Fruit fly (Drosophila melanogaster) whole organism, adult: ENCODE data around the gene CG8915.

Experiments
- CG11617 ChIP-seq: fragments of 200-800 bp; sonication (Bioruptor generic); optimal IDR thresholded peaks from 2 replicates; lab custom pipeline; 2017; ENCODE audit warnings: mild to moderate bottlenecking, missing biosample characterization, missing genetic modification reagents, missing genetic modification characterization
- CG12768 ChIP-seq: fragments of 200-800 bp; sonication (Bioruptor generic); optimal IDR thresholded peaks from 2 replicates; lab custom pipeline; 2017; ENCODE audit warnings: missing biosample characterization, missing genetic modification characterization, mild to moderate bottlenecking, moderate library complexity, missing genetic modification reagents
- CG14711 ChIP-seq: fragments of 200-800 bp; sonication (Bioruptor generic); optimal IDR thresholded peaks from 2 replicates; lab custom pipeline; 2018; ENCODE audit warnings: missing biosample characterization, mild to moderate bottlenecking, missing genetic modification characterization, moderate library complexity
- CG1620 ChIP-seq: fragments of 200-800 bp; sonication (Bioruptor generic); optimal IDR thresholded peaks from 2 replicates; lab custom pipeline; 2016; ENCODE audit warnings: missing biosample characterization, missing genetic modification characterization
- CG33017 ChIP-seq: fragments of 200-800 bp; sonication (Bioruptor generic); optimal IDR thresholded peaks from 2 replicates; lab custom pipeline; 2018; ENCODE audit warnings: missing biosample characterization, mild to moderate bottlenecking, missing genetic modification characterization, moderate library complexity
- CG5204 ChIP-seq: fragments of 200-800 bp; sonication (Bioruptor generic); optimal IDR thresholded peaks from 2 replicates; lab custom pipeline; 2016; ENCODE audit warnings: missing biosample characterization, missing genetic modification characterization
- CG7045 ChIP-seq: fragments of 200-800 bp; sonication (Bioruptor generic); optimal IDR thresholded peaks from 2 replicates; lab custom pipeline; 2017; ENCODE audit warnings: missing biosample characterization, mild to moderate bottlenecking, missing genetic modification characterization
- CG7101 ChIP-seq: fragments of 200-800 bp; sonication (Bioruptor generic); optimal IDR thresholded peaks from 2 replicates; lab custom pipeline; 2018; ENCODE audit warnings: missing biosample characterization, mild to moderate bottlenecking, missing genetic modification characterization, moderate library complexity
- Clk ChIP-seq: fragments of 200-800 bp; sonication (Bioruptor generic); optimal IDR thresholded peaks from 2 replicates; lab custom pipeline; 2017; ENCODE audit warnings: missing biosample characterization, missing genetic modification characterization
- Crg-1 ChIP-seq: fragments of 200-800 bp; sonication (Bioruptor generic); optimal IDR thresholded peaks from 2 replicates; lab custom pipeline; 2016; ENCODE audit warnings: missing biosample characterization, missing genetic modification characterization
- Hr96 ChIP-seq: fragments of 200-800 bp; sonication (Bioruptor generic); optimal IDR thresholded peaks from 2 replicates; lab custom pipeline; 2016; ENCODE audit warnings: missing biosample characterization, missing genetic modification characterization
- Mnt ChIP-seq: fragments of 200-800 bp; sonication (Bioruptor generic); optimal IDR thresholded peaks from 2 replicates; lab custom pipeline; 2016; ENCODE audit warnings: missing biosample characterization, mild to moderate bottlenecking, missing genetic modification characterization
- bab1 ChIP-seq: fragments of 200-800 bp; sonication (Bioruptor generic); optimal IDR thresholded peaks from 3 replicates; lab custom pipeline; 2019; ENCODE audit warnings: missing biosample characterization, mild to moderate bottlenecking, missing genetic modification characterization, moderate library complexity
- cic ChIP-seq: fragments of 200-800 bp; sonication (Bioruptor generic); optimal IDR thresholded peaks from 2 replicates; lab custom pipeline; 2017; ENCODE audit warnings: missing biosample characterization, mild to moderate bottlenecking, missing genetic modification characterization, moderate library complexity
- cnc ChIP-seq, 2 experiments: fragments of >200 bp; optimal IDR thresholded peaks; 2 replicates each; lab custom pipeline; 2017
- kay ChIP-seq: fragments of 200-800 bp; sonication (Bioruptor generic); peaks from one replicate; lab custom pipeline; 2016; ENCODE audit warnings: missing biosample characterization, missing genetic modification characterization, borderline replicate concordance
- ovo ChIP-seq: fragments of 200-800 bp; sonication (Bioruptor generic); optimal IDR thresholded peaks from 2 replicates; lab custom pipeline; 2016; ENCODE audit warnings: missing biosample characterization, missing genetic modification characterization
- pad ChIP-seq: fragments of 200-800 bp; sonication (Bioruptor generic); optimal IDR thresholded peaks from 3 replicates; lab custom pipeline; 2017; ENCODE audit warnings: missing biosample characterization, missing genetic modification characterization, mild to moderate bottlenecking, moderate library complexity, missing genetic modification reagents
- tj ChIP-seq: fragments of 200-800 bp; sonication (Bioruptor generic); optimal IDR thresholded peaks from 3 replicates; lab custom pipeline; 2017; ENCODE audit warnings: missing biosample characterization, mild to moderate bottlenecking, missing genetic modification characterization, moderate library complexity
- toe ChIP-seq: fragments of 200-800 bp; sonication (Bioruptor generic); optimal IDR thresholded peaks from 2 replicates; lab custom pipeline; 2016; ENCODE audit warnings: missing biosample characterization, missing genetic modification characterization

Gene CG8915

dm6 chrX:17221142-17221541, 23.7 kb downstream of the CG8915 start, which contains the start of gene CG5172:
CG5172 (plus strand) TSS chrX:17221442.
- TF ChIP-seq CG7045 (GFP tag; lab: Kevin White, UChicago) (no peak), cic (GFP tag; lab: Kevin White, UChicago) (no peak), Hr96 (no peak), ovo (GFP tag; lab: Kevin White, UChicago) (no peak), CG14711 (no peak), Crg-1 (GFP tag; lab: Kevin White, UChicago) (no peak), CG11617 (GFP tag; lab: Kevin White, UChicago) (no peak), CG1620 (GFP tag; lab: Kevin White, UChicago) (no peak)

- TF ChIP-seq pad (GFP tag; lab: Kevin White, UChicago), result no peak
- no peak for TF ChIP-seq cnc (optimal IDR thresholded peaks at IDR 0.05; lab: Kevin White, UChicago)
- no peak for TF ChIP-seq ovo (GFP tag; lab: Kevin White, UChicago)
- TF ChIP-seq CG7101 (tag; lab: Kevin White, UChicago), result no peak
- no peak for TF ChIP-seq CG33017 (tag; lab: Kevin White, UChicago)
- TF ChIP-seq kay, result no peak
- no peak for TF ChIP-seq Hr96
- TF ChIP-seq Crg-1 (GFP tag; lab: Kevin White, UChicago), result no peak
- no peak for TF ChIP-seq CG11617 (GFP tag; lab: Kevin White, UChicago)
- TF ChIP-seq Clk (GFP tag; lab: Kevin White, UChicago), result no peak
Measured at dm6 chrX:17218232-17218951, 26.4 kb downstream of the CG8915 start, which contains the start of gene CG12998. CG12998 (plus strand) TSS chrX:17218667.

- TF ChIP-seq CG33017 (tag; lab: Kevin White, UChicago) (no peak), tj (GFP tag; lab: Kevin White, UChicago) (no peak), cnc (optimal IDR thresholded peaks at IDR 0.05; lab: Kevin White, UChicago) (no peak), Mnt (GFP tag; lab: Kevin White, UChicago) (no peak), kay (no peak), CG12768 (GFP tag; lab: Kevin White, UChicago) (no peak), toe (no peak), CG5204 (GFP tag; lab: Kevin White, UChicago) (no peak), CG11617 (GFP tag; lab: Kevin White, UChicago) (no peak)
Measured at dm6 chrX:17215004-17215403, 29.8 kb downstream of the CG8915 start, which contains the start of gene CG5162. CG5162 (plus strand) TSS chrX:17215304.

- no peak for TF ChIP-seq CG14711
- no peak for TF ChIP-seq Mnt (GFP tag; lab: Kevin White, UChicago)
- no peak for TF ChIP-seq Clk (GFP tag; lab: Kevin White, UChicago)
- no peak for TF ChIP-seq tj (GFP tag; lab: Kevin White, UChicago)
- TF ChIP-seq toe, result no peak
- no peak for TF ChIP-seq CG7101 (tag; lab: Kevin White, UChicago)
- TF ChIP-seq cnc (optimal IDR thresholded peaks at IDR 0.05; lab: Kevin White, UChicago), result no peak
- no peak for TF ChIP-seq CG1620 (GFP tag; lab: Kevin White, UChicago)
- TF ChIP-seq cic (GFP tag; lab: Kevin White, UChicago), result no peak
Measured at dm6 chrX:17212007-17212406, 32.8 kb downstream of the CG8915 start, which contains the start of gene CG18258. CG18258 (plus strand) TSS chrX:17212307.

- no peak for TF ChIP-seq cnc (optimal IDR thresholded peaks at IDR 0.05; lab: Kevin White, UChicago)
- TF ChIP-seq bab1 (GFP tag; lab: Kevin White, UChicago), result no peak
- TF ChIP-seq CG14711, result no peak
- TF ChIP-seq Clk (GFP tag; lab: Kevin White, UChicago), result no peak
- no peak for TF ChIP-seq Hr96
- TF ChIP-seq CG7101 (tag; lab: Kevin White, UChicago), result no peak
- no peak for TF ChIP-seq tj (GFP tag; lab: Kevin White, UChicago)
Measured at dm6 chrX:17209897-17210296, 34.9 kb downstream of the CG8915 start, which contains the start of gene CG12995. CG12995 (minus strand) TSS chrX:17209997.

dm6 chrX:17207865-17208486, 36.8 kb downstream of the CG8915 start, which contains the start of gene CG32563:
CG32563 (plus strand) TSS chrX:17208436.
- TF ChIP-seq CG7101 (tag; lab: Kevin White, UChicago) (no peak), Crg-1 (GFP tag; lab: Kevin White, UChicago) (no peak), bab1 (GFP tag; lab: Kevin White, UChicago) (no peak), CG12768 (GFP tag; lab: Kevin White, UChicago) (no peak), cnc (optimal IDR thresholded peaks at IDR 0.05; lab: Kevin White, UChicago) (no peak), toe (no peak), CG1620 (GFP tag; lab: Kevin White, UChicago) (no peak), pad (GFP tag; lab: Kevin White, UChicago) (no peak), Mnt (GFP tag; lab: Kevin White, UChicago) (no peak), CG14711 (no peak), ovo (GFP tag; lab: Kevin White, UChicago) (no peak), tj (GFP tag; lab: Kevin White, UChicago) (no peak), CG7045 (GFP tag; lab: Kevin White, UChicago) (no peak), Clk (GFP tag; lab: Kevin White, UChicago) (no peak), kay (no peak), cic (GFP tag; lab: Kevin White, UChicago) (no peak), CG33017 (tag; lab: Kevin White, UChicago) (no peak), CG5204 (GFP tag; lab: Kevin White, UChicago) (no peak), Hr96 (no peak), CG11617 (GFP tag; lab: Kevin White, UChicago) (no peak)
